Fruit fly (Drosophila melanogaster): Measurements from ENCODE around the gene CG13096.

CG13096 gene

dm6 chr2L:8538449-8539050 lies 26.9 kb upstream of the CG13096 start:
- TF ChIP-seq kay (GFP tag; ENCODE audit: borderline replicate concordance) (peak; percentile 65), CG7101 (tag; optimal IDR thresholded peaks at IDR 0.05) (no peak), cic (GFP tag; optimal IDR thresholded peaks at IDR 0.05) (no peak), ovo (GFP tag; optimal IDR thresholded peaks at IDR 0.05) (no peak), Mnt (GFP tag; optimal IDR thresholded peaks at IDR 0.05) (no peak), CG7045 (GFP tag; optimal IDR thresholded peaks at IDR 0.05) (no peak)

dm6 chr2L:8535394-8536176 lies 23.9 kb upstream of the CG13096 start:
- TF ChIP-seq bab1 (GFP tag; optimal IDR thresholded peaks at IDR 0.05) (peak; percentile 83), CG5204 (GFP tag; optimal IDR thresholded peaks at IDR 0.05) (peak; percentile 61), Clk (GFP tag; optimal IDR thresholded peaks at IDR 0.05) (no peak), kay (GFP tag; ENCODE audit: borderline replicate concordance) (peak; percentile 70), CG11617 (GFP tag; optimal IDR thresholded peaks at IDR 0.05) (peak; percentile 94), Mnt (GFP tag; optimal IDR thresholded peaks at IDR 0.05) (no peak), Hr96 (GFP tag; optimal IDR thresholded peaks at IDR 0.05) (peak; percentile 47), ovo (GFP tag; optimal IDR thresholded peaks at IDR 0.05) (peak; percentile 59), Crg-1 (GFP tag; optimal IDR thresholded peaks at IDR 0.05) (peak; percentile 40), cic (GFP tag; optimal IDR thresholded peaks at IDR 0.05) (no peak), CG1620 (GFP tag; optimal IDR thresholded peaks at IDR 0.05) (peak; percentile 49), tj (GFP tag; optimal IDR thresholded peaks at IDR 0.05) (peak; percentile 36), CG7045 (GFP tag; optimal IDR thresholded peaks at IDR 0.05) (peak; percentile 89), CG12768 (GFP tag; optimal IDR thresholded peaks at IDR 0.05) (peak; percentile 71), cnc (optimal IDR thresholded peaks at IDR 0.05) (no peak), CG33017 (tag; optimal IDR thresholded peaks at IDR 0.05) (peak; percentile 88), CG14711 (tag; optimal IDR thresholded peaks at IDR 0.05) (peak; percentile 81), toe (GFP tag; optimal IDR thresholded peaks at IDR 0.05) (peak; percentile 16), CG7101 (tag; optimal IDR thresholded peaks at IDR 0.05) (peak; percentile 87), pad (GFP tag; optimal IDR thresholded peaks at IDR 0.05) (peak; percentile 71)

dm6 chr2L:8534515-8535295 lies 23.0 kb upstream of the CG13096 start:
- TF ChIP-seq kay (GFP tag; ENCODE audit: borderline replicate concordance) = peak; percentile 82
- peak; percentile 96 for TF ChIP-seq CG5204 (GFP tag; optimal IDR thresholded peaks at IDR 0.05)
- peak; percentile 88 for TF ChIP-seq CG7045 (GFP tag; optimal IDR thresholded peaks at IDR 0.05)
- peak; percentile 97 for TF ChIP-seq CG12768 (GFP tag; optimal IDR thresholded peaks at IDR 0.05)
- peak; percentile 87 for TF ChIP-seq cic (GFP tag; optimal IDR thresholded peaks at IDR 0.05)
- peak; percentile 88 for TF ChIP-seq Clk (GFP tag; optimal IDR thresholded peaks at IDR 0.05)
- peak; percentile 96 for TF ChIP-seq CG33017 (tag; optimal IDR thresholded peaks at IDR 0.05)
- peak; percentile 89 for TF ChIP-seq CG1620 (GFP tag; optimal IDR thresholded peaks at IDR 0.05)
- TF ChIP-seq CG11617 (GFP tag; optimal IDR thresholded peaks at IDR 0.05) = peak; percentile 94
- peak; percentile 96 for TF ChIP-seq CG7101 (tag; optimal IDR thresholded peaks at IDR 0.05)
- TF ChIP-seq toe (GFP tag; optimal IDR thresholded peaks at IDR 0.05) = peak; percentile 89
- TF ChIP-seq tj (GFP tag; optimal IDR thresholded peaks at IDR 0.05) = peak; percentile 84
- TF ChIP-seq CG14711 (tag; optimal IDR thresholded peaks at IDR 0.05) = peak; percentile 86
- TF ChIP-seq ovo (GFP tag; optimal IDR thresholded peaks at IDR 0.05) = peak; percentile 84
- TF ChIP-seq Hr96 (GFP tag; optimal IDR thresholded peaks at IDR 0.05) = peak; percentile 87
- TF ChIP-seq bab1 (GFP tag; optimal IDR thresholded peaks at IDR 0.05) = peak; percentile 95
- TF ChIP-seq Mnt (GFP tag; optimal IDR thresholded peaks at IDR 0.05) = peak; percentile 92
- peak in 1 of 2 experiments; percentile 17 for TF ChIP-seq cnc (optimal IDR thresholded peaks at IDR 0.05)
- peak; percentile 93 for TF ChIP-seq Crg-1 (GFP tag; optimal IDR thresholded peaks at IDR 0.05)
- TF ChIP-seq pad (GFP tag; optimal IDR thresholded peaks at IDR 0.05) = peak; percentile 80

dm6 chr2L:8534118-8534514 lies 22.4 kb upstream of the CG13096 start:
- TF ChIP-seq CG5204 (GFP tag; optimal IDR thresholded peaks at IDR 0.05) (no peak), kay (GFP tag; ENCODE audit: borderline replicate concordance) (peak; percentile 70)

- no peak for TF ChIP-seq CG14711 (tag; optimal IDR thresholded peaks at IDR 0.05)
- no peak for TF ChIP-seq Mnt (GFP tag; optimal IDR thresholded peaks at IDR 0.05)
- TF ChIP-seq CG1620 (GFP tag; optimal IDR thresholded peaks at IDR 0.05) = no peak
- TF ChIP-seq ovo (GFP tag; optimal IDR thresholded peaks at IDR 0.05) = no peak
- TF ChIP-seq Crg-1 (GFP tag; optimal IDR thresholded peaks at IDR 0.05) = no peak
- no peak for TF ChIP-seq cnc (optimal IDR thresholded peaks at IDR 0.05)
- TF ChIP-seq toe (GFP tag; optimal IDR thresholded peaks at IDR 0.05) = no peak
- TF ChIP-seq CG7045 (GFP tag; optimal IDR thresholded peaks at IDR 0.05) = no peak
- TF ChIP-seq bab1 (GFP tag; optimal IDR thresholded peaks at IDR 0.05) = no peak
- TF ChIP-seq CG11617 (GFP tag; optimal IDR thresholded peaks at IDR 0.05) = no peak
- TF ChIP-seq cic (GFP tag; optimal IDR thresholded peaks at IDR 0.05) = no peak
- TF ChIP-seq CG33017 (tag; optimal IDR thresholded peaks at IDR 0.05) = no peak
- no peak for TF ChIP-seq CG7101 (tag; optimal IDR thresholded peaks at IDR 0.05)
- TF ChIP-seq tj (GFP tag; optimal IDR thresholded peaks at IDR 0.05) = no peak
- no peak for TF ChIP-seq Clk (GFP tag; optimal IDR thresholded peaks at IDR 0.05)
- no peak for TF ChIP-seq pad (GFP tag; optimal IDR thresholded peaks at IDR 0.05)
- no peak for TF ChIP-seq Hr96 (GFP tag; optimal IDR thresholded peaks at IDR 0.05)
Measured at dm6 chr2L:8533632-8534031, 22.0 kb upstream of the CG13096 start.
